Fruit fly (Drosophila melanogaster) whole organism, embryonic: ENCODE measurements around the gene CG5214.

Experiments
- CG10267 ChIP-seq: fragments of 200-800 bp; sonication (Bioruptor generic); optimal IDR thresholded peaks from 2 replicates; lab custom pipeline; 2018; ENCODE audit warnings: missing biosample characterization, mild to moderate bottlenecking, missing genetic modification characterization, moderate library complexity
- CG12744 ChIP-seq: fragments of 200-800 bp; sonication (Bioruptor generic); optimal IDR thresholded peaks from 2 replicates; lab custom pipeline; 2016; ENCODE audit warnings: missing biosample characterization, missing genetic modification characterization
- CG12769 ChIP-seq: fragments of 200-800 bp; sonication (Bioruptor generic); optimal IDR thresholded peaks from 2 replicates; lab custom pipeline; 2019; ENCODE audit warnings: missing biosample characterization, mild to moderate bottlenecking, missing genetic modification characterization, moderate library complexity
- CG13123 ChIP-seq: fragments of 200-800 bp; sonication (Bioruptor generic); optimal IDR thresholded peaks from 2 replicates; lab custom pipeline; 2016; ENCODE audit warnings: missing biosample characterization, missing genetic modification characterization
- CG14667 ChIP-seq: fragments of 200-800 bp; sonication (Bioruptor generic); IDR thresholded peaks from 2 replicates; pipeline ENCODE4 v1.3.6; 2022; ENCODE audit warnings: missing biosample characterization, missing genetic modification characterization
- CG14710 ChIP-seq: fragments of 200-800 bp; sonication (Bioruptor generic); optimal IDR thresholded peaks from 3 replicates; lab custom pipeline; 2019; ENCODE audit warnings: missing biosample characterization, mild to moderate bottlenecking, missing genetic modification characterization, moderate library complexity
- CG17385 ChIP-seq: fragments of 200-800 bp; sonication (Bioruptor generic); optimal IDR thresholded peaks from 3 replicates; lab custom pipeline; 2018; ENCODE audit warnings: missing biosample characterization, mild to moderate bottlenecking, missing genetic modification characterization
- CG17829 ChIP-seq: fragments of 200-800 bp; optimal IDR thresholded peaks from 2 replicates; lab custom pipeline; 2019; ENCODE audit warnings: missing biosample characterization, mild to moderate bottlenecking, missing genetic modification characterization, moderate library complexity
- CG18599 ChIP-seq: fragments of 200-800 bp; sonication (Bioruptor generic); optimal IDR thresholded peaks from 3 replicates; lab custom pipeline; 2017; ENCODE audit warnings: missing biosample characterization, missing genetic modification characterization, mild to moderate bottlenecking, moderate library complexity, missing genetic modification reagents
- CG2199 ChIP-seq: fragments of 200-800 bp; sonication (Bioruptor generic); IDR thresholded peaks from 3 replicates; pipeline ENCODE4 v1.3.6; 2022; ENCODE audit warnings: missing biosample characterization, missing genetic modification characterization
- CG2712 ChIP-seq: fragments of 200-800 bp; optimal IDR thresholded peaks from 3 replicates; lab custom pipeline; 2019; ENCODE audit warnings: missing biosample characterization, mild to moderate bottlenecking, missing genetic modification characterization, moderate library complexity
- CG30403 ChIP-seq: fragments of 200-800 bp; sonication (Bioruptor generic); optimal IDR thresholded peaks from 3 replicates; lab custom pipeline; 2016; ENCODE audit warnings: missing biosample characterization, missing genetic modification characterization
- CG33213 ChIP-seq: fragments of 200-800 bp; sonication (Bioruptor generic); optimal IDR thresholded peaks from 3 replicates; lab custom pipeline; 2016; ENCODE audit warnings: missing biosample characterization, missing genetic modification characterization
- CG34376 ChIP-seq: fragments of 200-800 bp; sonication (Bioruptor generic); optimal IDR thresholded peaks from 2 replicates; lab custom pipeline; 2018; ENCODE audit warnings: missing biosample characterization, mild to moderate bottlenecking, missing genetic modification characterization
- CG3726 ChIP-seq: fragments of 200-800 bp; sonication (Bioruptor generic); IDR thresholded peaks from 3 replicates; pipeline ENCODE4, ENCODE4 v1.3.6; 2022; ENCODE audit warnings: missing biosample characterization, missing genetic modification characterization
- CG4282 ChIP-seq: fragments of 200-800 bp; sonication (Bioruptor generic); optimal IDR thresholded peaks from 2 replicates; lab custom pipeline; 2016; ENCODE audit warnings: missing biosample characterization, missing genetic modification characterization
- CG4707 ChIP-seq: fragments of 200-800 bp; sonication (Bioruptor generic); optimal IDR thresholded peaks from 2 replicates; lab custom pipeline; 2018; ENCODE audit warnings: missing biosample characterization, mild to moderate bottlenecking, missing genetic modification characterization, moderate library complexity
- CG6272 ChIP-seq: fragments of 200-800 bp; sonication (Bioruptor generic); IDR thresholded peaks from 2 replicates; pipeline ENCODE4 v1.3.6; 2022; ENCODE audit warnings: missing biosample characterization, missing genetic modification characterization
- CG6654 ChIP-seq: fragments of 200-800 bp; sonication (Bioruptor generic); optimal IDR thresholded peaks from 2 replicates; lab custom pipeline; 2017; ENCODE audit warnings: missing biosample characterization, mild to moderate bottlenecking, missing genetic modification characterization
- CG7987 ChIP-seq: fragments of 200-800 bp; sonication (Bioruptor generic); optimal IDR thresholded peaks from 2 replicates; lab custom pipeline; 2018; ENCODE audit warnings: missing biosample characterization, mild to moderate bottlenecking, missing genetic modification characterization, moderate library complexity
- CG8089 ChIP-seq: fragments of 200-800 bp; sonication (Bioruptor generic); optimal IDR thresholded peaks from 3 replicates; lab custom pipeline; 2016; ENCODE audit warnings: missing biosample characterization, missing genetic modification characterization
- CG8359 ChIP-seq: fragments of 200-800 bp; sonication (Bioruptor generic); optimal IDR thresholded peaks from 2 replicates; lab custom pipeline; 2017; ENCODE audit warnings: missing biosample characterization, mild to moderate bottlenecking, missing genetic modification characterization, borderline replicate concordance
- CG9609 ChIP-seq: fragments of 200-800 bp; sonication (Bioruptor generic); optimal IDR thresholded peaks from 3 replicates; lab custom pipeline; 2016; ENCODE audit warnings: missing biosample characterization, missing genetic modification characterization
- Deaf1 ChIP-seq: fragments of 200-800 bp; optimal IDR thresholded peaks from 3 replicates; lab custom pipeline; 2019; ENCODE audit warnings: missing biosample characterization, mild to moderate bottlenecking, missing genetic modification characterization, moderate library complexity
- Dfd ChIP-seq, 2 experiments: fragments of >200 bp; optimal IDR thresholded peaks; 2 replicates each; lab custom pipeline; 2017; ENCODE audit warnings: missing biosample characterization in 2 of 2, missing genetic modification characterization in 2 of 2
- H2.0 ChIP-seq: fragments of 200-800 bp; sonication (Bioruptor generic); IDR thresholded peaks from 2 replicates; pipeline ENCODE4 v1.3.6; 2022; ENCODE audit warnings: missing biosample characterization, missing genetic modification characterization
- HmgZ ChIP-seq: fragments of 200-800 bp; sonication (Bioruptor generic); optimal IDR thresholded peaks from 2 replicates; lab custom pipeline; 2018; ENCODE audit warnings: missing biosample characterization, mild to moderate bottlenecking, missing genetic modification characterization
- Hr78 ChIP-seq, 2 experiments: fragments of 200-800 bp in 1 of 2; fragments of >200 bp in 1 of 2; sonication (Bioruptor generic) in 1 of 2; optimal IDR thresholded peaks; 2 replicates each; lab custom pipeline; 2017 to 2019; ENCODE audit warnings: missing biosample characterization in 2 of 2, missing genetic modification characterization in 2 of 2, mild to moderate bottlenecking in 1 of 2, moderate library complexity in 1 of 2
- MBD-R2 ChIP-seq: fragments of 200-800 bp; sonication (Bioruptor generic); IDR thresholded peaks from 2 replicates; pipeline ENCODE4 v1.3.6; 2022; ENCODE audit warnings: missing biosample characterization, missing genetic modification characterization
- Oaz ChIP-seq: fragments of 200-800 bp; sonication (Bioruptor generic); IDR thresholded peaks from 2 replicates; pipeline ENCODE4 v1.3.6; 2022; ENCODE audit warnings: missing biosample characterization, missing genetic modification characterization
- PHDP ChIP-seq: fragments of 200-800 bp; sonication (Bioruptor generic); optimal IDR thresholded peaks from 3 replicates; lab custom pipeline; 2018; ENCODE audit warnings: missing biosample characterization, mild to moderate bottlenecking, missing genetic modification characterization, moderate library complexity
- TFAM ChIP-seq: fragments of 200-800 bp; sonication (Bioruptor generic); optimal IDR thresholded peaks from 2 replicates; lab custom pipeline; 2017; ENCODE audit warnings: missing biosample characterization, missing genetic modification characterization, inconsistent platforms
- Tbp ChIP-seq: fragments of >200 bp; optimal IDR thresholded peaks from 2 replicates; lab custom pipeline; 2018; ENCODE audit warnings: missing biosample characterization, missing genetic modification characterization
- ase ChIP-seq: fragments of 200-800 bp; sonication (Bioruptor generic); IDR thresholded peaks from 3 replicates; pipeline ENCODE4 v1.3.6; 2022; ENCODE audit warnings: missing biosample characterization, missing genetic modification characterization
- ato ChIP-seq: fragments of 200-800 bp; sonication (Bioruptor generic); IDR thresholded peaks from 2 replicates; pipeline ENCODE4 v1.3.6; 2022; ENCODE audit warnings: missing biosample characterization, missing genetic modification characterization; ENCODE audit not compliant: partially characterized antibody
- bbx ChIP-seq: fragments of 200-800 bp; sonication (Bioruptor generic); IDR thresholded peaks from 2 replicates; pipeline ENCODE4 v1.3.6; 2022; ENCODE audit warnings: missing biosample characterization, missing genetic modification characterization; ENCODE audit not compliant: partially characterized antibody
- cg ChIP-seq: fragments of 200-800 bp; sonication (Bioruptor generic); optimal IDR thresholded peaks from 3 replicates; lab custom pipeline; 2019; ENCODE audit warnings: missing biosample characterization, mild to moderate bottlenecking, missing genetic modification characterization, moderate library complexity
- cwo ChIP-seq: fragments of 200-800 bp; sonication (Bioruptor generic); optimal IDR thresholded peaks from 3 replicates; lab custom pipeline; 2017; ENCODE audit warnings: missing biosample characterization, missing genetic modification characterization, mild to moderate bottlenecking, moderate library complexity, missing genetic modification reagents
- gt ChIP-seq: fragments of 200-800 bp; sonication (Bioruptor generic); IDR thresholded peaks from 2 replicates; pipeline ENCODE4 v1.3.6; 2022; ENCODE audit warnings: missing biosample characterization, missing genetic modification characterization
- jumu ChIP-seq: fragments of 200-800 bp; sonication (Bioruptor generic); optimal IDR thresholded peaks from 3 replicates; lab custom pipeline; 2016; ENCODE audit warnings: missing biosample characterization, missing genetic modification characterization
- kay ChIP-seq: fragments of 200-800 bp; sonication (Bioruptor generic); optimal IDR thresholded peaks from 2 replicates; lab custom pipeline; 2016; ENCODE audit warnings: missing biosample characterization, missing genetic modification characterization
- knrl ChIP-seq: fragments of 200-800 bp; sonication (Bioruptor generic); IDR thresholded peaks from 3 replicates; pipeline ENCODE4 v1.3.6; 2022; ENCODE audit warnings: missing biosample characterization, missing genetic modification characterization; ENCODE audit not compliant: partially characterized antibody
- mirr ChIP-seq: fragments of 200-800 bp; sonication (Bioruptor generic); optimal IDR thresholded peaks from 3 replicates; lab custom pipeline; 2018; ENCODE audit warnings: missing biosample characterization, mild to moderate bottlenecking, missing genetic modification characterization
- mld ChIP-seq: fragments of 200-800 bp; sonication (Bioruptor generic); IDR thresholded peaks from 3 replicates; pipeline ENCODE4 v1.3.6; 2022; ENCODE audit warnings: missing biosample characterization, missing genetic modification characterization; ENCODE audit not compliant: partially characterized antibody
- nerfin-1 ChIP-seq: fragments of 200-800 bp; sonication (Bioruptor generic); optimal IDR thresholded peaks from 3 replicates; lab custom pipeline; 2019; ENCODE audit warnings: missing biosample characterization, mild to moderate bottlenecking, missing genetic modification characterization, moderate library complexity
- oc ChIP-seq: fragments of 200-800 bp; sonication (Bioruptor generic); optimal IDR thresholded peaks from 2 replicates; lab custom pipeline; 2018; ENCODE audit warnings: missing biosample characterization, mild to moderate bottlenecking, missing genetic modification characterization, moderate library complexity
- pb ChIP-seq: fragments of 200-800 bp; sonication (Bioruptor generic); optimal IDR thresholded peaks from 3 replicates; lab custom pipeline; 2016; ENCODE audit warnings: missing biosample characterization, missing genetic modification characterization
- sob ChIP-seq: fragments of 200-800 bp; sonication (Bioruptor generic); IDR thresholded peaks from 2 replicates; pipeline ENCODE4 v1.3.6; 2022; ENCODE audit warnings: missing biosample characterization, missing genetic modification characterization
- vnd ChIP-seq: fragments of 200-800 bp; sonication (Bioruptor generic); IDR thresholded peaks from 3 replicates; pipeline ENCODE4 v1.3.6; 2022; ENCODE audit warnings: missing biosample characterization, missing genetic modification characterization; ENCODE audit not compliant: partially characterized antibody
- wor ChIP-seq: fragments of 200-800 bp; sonication (Bioruptor generic); IDR thresholded peaks from 2 replicates; pipeline ENCODE4 v1.3.6; 2022; ENCODE audit warnings: missing biosample characterization, missing genetic modification characterization
- z ChIP-seq: fragments of 200-800 bp; sonication (Bioruptor generic); IDR thresholded peaks from 3 replicates; pipeline ENCODE4 v1.3.6; 2022; ENCODE audit warnings: missing biosample characterization, missing genetic modification characterization

CG5214 gene

dm6 chr3R:11198062-11198472 lies 46.0 kb upstream of the CG5214 start (continued):
- peak; percentile 67; the same call in 1 of the 3 replicates for TF ChIP-seq CG2199
- TF ChIP-seq mld: no peak
- TF ChIP-seq CG2712 (tag; lab: Kevin White, UChicago): no peak
- no peak for TF ChIP-seq Dfd (GFP tag; optimal IDR thresholded peaks at IDR 0.05; lab: Kevin White, UChicago)
- no peak for TF ChIP-seq CG6272 (GFP tag; lab: Robert Waterston, UW)
- TF ChIP-seq ato: no peak
- no peak for TF ChIP-seq CG12744
- peak; percentile 3 for TF ChIP-seq CG17385 (GFP tag; lab: Kevin White, UChicago)
- TF ChIP-seq kay: no peak
- TF ChIP-seq mirr (GFP tag; lab: Kevin White, UChicago): peak; percentile 31
- no peak for TF ChIP-seq CG9609
- peak; percentile 21; the same call in 1 of the 2 replicates for TF ChIP-seq MBD-R2 (GFP tag; lab: Robert Waterston, UW)
- TF ChIP-seq gt (GFP tag; lab: Robert Waterston, UW): no peak
- no peak for TF ChIP-seq ase (GFP tag; lab: Robert Waterston, UW)
- peak; percentile 23 for TF ChIP-seq CG7987 (GFP tag; lab: Kevin White, UChicago)
- TF ChIP-seq CG12769: peak; percentile 67
- peak; percentile 51; the same call in 1 of the 2 replicates for TF ChIP-seq sob (GFP tag; lab: Robert Waterston, UW)
- no peak for TF ChIP-seq nerfin-1 (tag; lab: Kevin White, UChicago)
- TF ChIP-seq CG3726 (GFP tag; lab: Robert Waterston, UW): no peak
- TF ChIP-seq bbx: peak; percentile 41; the same call in 1 of the 2 replicates
- peak; percentile 36 for TF ChIP-seq CG34376 (GFP tag; lab: Kevin White, UChicago)
- TF ChIP-seq CG4707: no peak
- TF ChIP-seq H2.0 (GFP tag; lab: Robert Waterston, UW): no peak
- no peak for TF ChIP-seq CG14710
- TF ChIP-seq Hr78 (GFP tag; optimal IDR thresholded peaks at IDR 0.05; lab: Kevin White, UChicago): no peak
- no peak for TF ChIP-seq PHDP (tag; lab: Kevin White, UChicago)
- peak; percentile 52 for TF ChIP-seq HmgZ (tag; lab: Kevin White, UChicago)
- no peak for TF ChIP-seq pb (GFP tag; lab: Kevin White, UChicago)
- no peak for TF ChIP-seq CG14667 (GFP tag; lab: Robert Waterston, UW)
- no peak for TF ChIP-seq Oaz (GFP tag; lab: Robert Waterston, UW)
- no peak for TF ChIP-seq TFAM (GFP tag; lab: Kevin White, UChicago)
- no peak for TF ChIP-seq CG13123 (GFP tag; lab: Kevin White, UChicago)
- no peak for TF ChIP-seq CG6654 (GFP tag; lab: Kevin White, UChicago)
- TF ChIP-seq, all 482 proteins: peak for 79

- TF ChIP-seq wor (GFP tag; lab: Robert Waterston, UW): no peak
- TF ChIP-seq CG33213 (GFP tag; lab: Kevin White, UChicago): no peak
- TF ChIP-seq CG30403 (GFP tag; lab: Kevin White, UChicago): no peak
- TF ChIP-seq CG18599 (GFP tag; lab: Kevin White, UChicago): no peak
- no peak for TF ChIP-seq CG8089
- no peak for TF ChIP-seq HmgZ (tag; lab: Kevin White, UChicago)
- peak; percentile 86 for TF ChIP-seq cwo (GFP tag; lab: Kevin White, UChicago)
- TF ChIP-seq Tbp (GFP tag; lab: Kevin White, UChicago): no peak
- 0 out of 3 replicates have a peak, but pooled peaks have one; percentile 31 for TF ChIP-seq vnd (GFP tag; lab: Robert Waterston, UW)
- peak; percentile 23 for TF ChIP-seq Deaf1
- no peak for TF ChIP-seq CG8359 (GFP tag; lab: Kevin White, UChicago)
- TF ChIP-seq jumu (GFP tag; lab: Kevin White, UChicago): no peak
- TF ChIP-seq z: no peak
- no peak for TF ChIP-seq CG10267 (tag; lab: Kevin White, UChicago)
- no peak for TF ChIP-seq knrl (GFP tag; lab: Robert Waterston, UW)
- no peak for TF ChIP-seq cg
- no peak for TF ChIP-seq oc (tag; lab: Kevin White, UChicago)
- TF ChIP-seq CG4282 (GFP tag; lab: Kevin White, UChicago): no peak
- no peak for TF ChIP-seq CG17829 (tag; lab: Kevin White, UChicago)
- TF ChIP-seq ato: no peak
Observed at dm6 chr3R:11199227-11199835, 44.8 kb upstream of the CG5214 start.
